Fruit fly (Drosophila melanogaster) whole organism, embryonic: ENCODE data around the gene Awh.

Source experiments
- Atf3 ChIP-seq: fragments of 200-800 bp; sonication (Bioruptor generic); optimal IDR thresholded peaks from 3 replicates; lab custom pipeline; 2016; ENCODE audit warnings: missing biosample characterization, missing genetic modification characterization
- Awh ChIP-seq: fragments of 200-800 bp; sonication (Bioruptor generic); IDR thresholded peaks from 2 replicates; pipeline ENCODE4, ENCODE4 v1.3.6; 2022; ENCODE audit warnings: missing biosample characterization, missing genetic modification characterization
- CG11398 ChIP-seq: fragments of 200-800 bp; sonication (Bioruptor generic); optimal IDR thresholded peaks from 2 replicates; lab custom pipeline; 2016; ENCODE audit warnings: missing biosample characterization, missing genetic modification characterization
- CG11560 ChIP-seq: fragments of 200-800 bp; sonication (Bioruptor generic); IDR thresholded peaks from 3 replicates; pipeline ENCODE4 v1.3.6; 2022; ENCODE audit warnings: missing biosample characterization, missing genetic modification characterization
- CG11696 ChIP-seq: fragments of 200-800 bp; sonication (Bioruptor generic); IDR thresholded peaks from 2 replicates; pipeline ENCODE4 v1.3.6; 2022; ENCODE audit warnings: missing biosample characterization, missing genetic modification characterization
- CG12104 ChIP-seq: fragments of 200-800 bp; sonication (Bioruptor generic); optimal IDR thresholded peaks from 3 replicates; lab custom pipeline; 2016; ENCODE audit warnings: missing biosample characterization, missing genetic modification characterization
- CG1233 ChIP-seq: fragments of 200-800 bp; sonication (Bioruptor generic); optimal IDR thresholded peaks from 4 replicates; lab custom pipeline; 2018; ENCODE audit warnings: missing biosample characterization, mild to moderate bottlenecking, missing genetic modification characterization
- CG12391 ChIP-seq: fragments of 200-800 bp; sonication (Bioruptor generic); optimal IDR thresholded peaks from 3 replicates; lab custom pipeline; 2018; ENCODE audit warnings: missing biosample characterization, mild to moderate bottlenecking, missing genetic modification characterization, moderate library complexity
- CG13123 ChIP-seq: fragments of 200-800 bp; sonication (Bioruptor generic); optimal IDR thresholded peaks from 2 replicates; lab custom pipeline; 2016; ENCODE audit warnings: missing biosample characterization, missing genetic modification characterization
- CG17359 ChIP-seq: fragments of 200-800 bp; sonication (Bioruptor generic); optimal IDR thresholded peaks from 3 replicates; lab custom pipeline; 2018; ENCODE audit warnings: missing biosample characterization, mild to moderate bottlenecking, missing genetic modification characterization, moderate library complexity
- CG17612 ChIP-seq: fragments of 200-800 bp; sonication (Bioruptor generic); IDR thresholded peaks from 2 replicates; pipeline ENCODE4 v1.3.6; 2022; ENCODE audit warnings: missing biosample characterization, missing genetic modification characterization
- CG17802 ChIP-seq: fragments of 200-800 bp; sonication (Bioruptor generic); optimal IDR thresholded peaks from 2 replicates; lab custom pipeline; 2018; ENCODE audit warnings: missing biosample characterization, mild to moderate bottlenecking, missing genetic modification characterization, moderate library complexity
- CG2678 ChIP-seq: fragments of 200-800 bp; sonication (Bioruptor generic); optimal IDR thresholded peaks from 3 replicates; lab custom pipeline; 2019; ENCODE audit warnings: missing biosample characterization, mild to moderate bottlenecking, missing genetic modification characterization, moderate library complexity
- CG3281 ChIP-seq: fragments of 200-800 bp; sonication (Bioruptor generic); optimal IDR thresholded peaks from 3 replicates; lab custom pipeline; 2017; ENCODE audit warnings: missing biosample characterization, mild to moderate bottlenecking, missing genetic modification characterization
- CG3407 ChIP-seq: fragments of 200-800 bp; sonication (Bioruptor generic); optimal IDR thresholded peaks from 2 replicates; lab custom pipeline; 2018; ENCODE audit warnings: missing biosample characterization, mild to moderate bottlenecking, missing genetic modification characterization
- CG3726 ChIP-seq: fragments of 200-800 bp; sonication (Bioruptor generic); IDR thresholded peaks from 3 replicates; pipeline ENCODE4, ENCODE4 v1.3.6; 2022; ENCODE audit warnings: missing biosample characterization, missing genetic modification characterization
- CG4820 ChIP-seq: fragments of 200-800 bp; sonication (Bioruptor generic); optimal IDR thresholded peaks from 3 replicates; lab custom pipeline; 2016; ENCODE audit warnings: missing biosample characterization, missing genetic modification characterization
- CG4854 ChIP-seq: fragments of 200-800 bp; sonication (Bioruptor generic); optimal IDR thresholded peaks from 2 replicates; lab custom pipeline; 2016; ENCODE audit warnings: missing biosample characterization, missing genetic modification characterization, inconsistent platforms
- CG6175 ChIP-seq: fragments of 200-800 bp; sonication (Bioruptor generic); IDR thresholded peaks from 3 replicates; pipeline ENCODE4 v1.3.6; 2022; ENCODE audit warnings: missing biosample characterization, missing genetic modification characterization
- CG6791 ChIP-seq: fragments of 200-800 bp; sonication (Bioruptor generic); IDR thresholded peaks from 3 replicates; pipeline ENCODE4 v1.3.6; 2022; ENCODE audit warnings: missing biosample characterization, missing genetic modification characterization; ENCODE audit not compliant: partially characterized antibody
- CG7786 ChIP-seq: fragments of 200-800 bp; sonication (Bioruptor generic); optimal IDR thresholded peaks from 2 replicates; lab custom pipeline; 2016; ENCODE audit warnings: missing biosample characterization, missing genetic modification characterization
- CG8290 ChIP-seq, 3 experiments: fragments of 200-800 bp; sonication (Bioruptor generic); optimal IDR thresholded peaks; 2 replicates each; lab custom pipeline; 2016 to 2019; ENCODE audit warnings: missing biosample characterization in 3 of 3, missing genetic modification characterization in 3 of 3, mild to moderate bottlenecking in 2 of 3, moderate library complexity in 1 of 3
- CG9437 ChIP-seq: fragments of 200-800 bp; sonication (Bioruptor generic); optimal IDR thresholded peaks from 2 replicates; lab custom pipeline; 2018; ENCODE audit warnings: missing biosample characterization, mild to moderate bottlenecking, missing genetic modification characterization
- CG9876 ChIP-seq: fragments of 200-800 bp; sonication (Bioruptor generic); optimal IDR thresholded peaks from 2 replicates; lab custom pipeline; 2016; ENCODE audit warnings: missing biosample characterization, missing genetic modification characterization
- D19B ChIP-seq: fragments of 200-800 bp; sonication (Bioruptor generic); optimal IDR thresholded peaks from 2 replicates; lab custom pipeline; 2017; ENCODE audit warnings: missing biosample characterization, mild to moderate bottlenecking, missing genetic modification characterization
- ERR ChIP-seq: fragments of 200-800 bp; sonication (Bioruptor generic); optimal IDR thresholded peaks from 2 replicates; lab custom pipeline; 2016; ENCODE audit warnings: missing biosample characterization, missing genetic modification characterization
- Elba2 ChIP-seq: fragments of 200-800 bp; sonication (Bioruptor generic); optimal IDR thresholded peaks from 3 replicates; lab custom pipeline; 2016; ENCODE audit warnings: missing biosample characterization, missing genetic modification characterization
- Ets65A ChIP-seq: fragments of 200-800 bp; sonication (Bioruptor generic); peaks from one replicate; lab custom pipeline; 2016; ENCODE audit warnings: missing biosample characterization, missing genetic modification characterization
- Jarid2 ChIP-seq: fragments of 200-800 bp; sonication (Bioruptor generic); optimal IDR thresholded peaks from 3 replicates; lab custom pipeline; 2017; ENCODE audit warnings: mild to moderate bottlenecking, missing biosample characterization, missing genetic modification reagents, missing genetic modification characterization
- MTF-1 ChIP-seq: fragments of 200-800 bp; sonication (Bioruptor generic); optimal IDR thresholded peaks from 2 replicates; lab custom pipeline; 2018; ENCODE audit warnings: missing biosample characterization, mild to moderate bottlenecking, missing genetic modification characterization, borderline replicate concordance
- Ptx1 ChIP-seq: fragments of 200-800 bp; sonication (Bioruptor generic); IDR thresholded peaks from 2 replicates; pipeline ENCODE4 v1.3.6; 2022; ENCODE audit warnings: missing biosample characterization, missing genetic modification characterization
- Rfx ChIP-seq: fragments of 200-800 bp; sonication (Bioruptor generic); IDR thresholded peaks from 2 replicates; pipeline ENCODE4 v1.3.6; 2022; ENCODE audit warnings: missing biosample characterization, missing genetic modification characterization
- Sin3A ChIP-seq: fragments of >200 bp; optimal IDR thresholded peaks from 2 replicates; lab custom pipeline; 2018
- YL-1 ChIP-seq: fragments of 200-800 bp; sonication (Bioruptor generic); optimal IDR thresholded peaks from 3 replicates; lab custom pipeline; 2017; ENCODE audit warnings: missing biosample characterization, mild to moderate bottlenecking, missing genetic modification characterization
- bcd ChIP-seq: fragments of 200-800 bp; sonication (Bioruptor generic); optimal IDR thresholded peaks from 2 replicates; lab custom pipeline; 2017; ENCODE audit warnings: missing biosample characterization, mild to moderate bottlenecking, missing genetic modification characterization
- crp ChIP-seq, 2 experiments: fragments of 200-800 bp; sonication (Bioruptor generic); optimal IDR thresholded peaks; 2 replicates in 1 of 2; 3 replicates in 1 of 2; lab custom pipeline; 2017; ENCODE audit warnings: missing biosample characterization in 2 of 2, missing genetic modification characterization in 2 of 2, mild to moderate bottlenecking in 1 of 2, moderate library complexity in 1 of 2
- dm ChIP-seq: fragments of 200-800 bp; sonication (Bioruptor generic); optimal IDR thresholded peaks from 3 replicates; lab custom pipeline; 2016; ENCODE audit warnings: missing biosample characterization, missing genetic modification characterization
- eve ChIP-seq, 2 experiments: fragments of >200 bp; optimal IDR thresholded peaks; 2 replicates each; lab custom pipeline; 2017; ENCODE audit warnings: missing biosample characterization in 2 of 2, missing genetic modification characterization in 2 of 2
- hbn ChIP-seq: fragments of 200-800 bp; sonication (Bioruptor generic); IDR thresholded peaks from 2 replicates; pipeline ENCODE4 v1.3.6; 2022; ENCODE audit warnings: missing biosample characterization, missing genetic modification characterization; ENCODE audit not compliant: partially characterized antibody
- insv ChIP-seq, 2 experiments: fragments of 200-800 bp; sonication (Bioruptor generic); optimal IDR thresholded peaks; 3 replicates each; lab custom pipeline; 2016 to 2018; ENCODE audit warnings: missing biosample characterization in 2 of 2, missing genetic modification characterization in 2 of 2
- lmd ChIP-seq: fragments of 200-800 bp; sonication (Bioruptor generic); IDR thresholded peaks from 2 replicates; pipeline ENCODE4 v1.3.6; 2022; ENCODE audit warnings: missing biosample characterization, missing genetic modification characterization
- nerfin-1 ChIP-seq: fragments of 200-800 bp; sonication (Bioruptor generic); optimal IDR thresholded peaks from 3 replicates; lab custom pipeline; 2019; ENCODE audit warnings: missing biosample characterization, mild to moderate bottlenecking, missing genetic modification characterization, moderate library complexity
- nom ChIP-seq: fragments of 200-800 bp; sonication (Bioruptor generic); optimal IDR thresholded peaks from 2 replicates; lab custom pipeline; 2017; ENCODE audit warnings: missing biosample characterization, missing genetic modification characterization, mild to moderate bottlenecking, moderate library complexity, missing genetic modification reagents
- org-1 ChIP-seq: fragments of 200-800 bp; sonication (Bioruptor generic); optimal IDR thresholded peaks from 2 replicates; lab custom pipeline; 2017; ENCODE audit warnings: missing biosample characterization, missing genetic modification characterization
- pb ChIP-seq: fragments of 200-800 bp; sonication (Bioruptor generic); optimal IDR thresholded peaks from 3 replicates; lab custom pipeline; 2016; ENCODE audit warnings: missing biosample characterization, missing genetic modification characterization
- psq ChIP-seq: fragments of 200-800 bp; sonication (Bioruptor generic); optimal IDR thresholded peaks from 2 replicates; lab custom pipeline; 2017; ENCODE audit warnings: missing biosample characterization, missing genetic modification characterization
- pum ChIP-seq: fragments of 200-800 bp; sonication (Bioruptor generic); optimal IDR thresholded peaks from 2 replicates; lab custom pipeline; 2016; ENCODE audit warnings: missing biosample characterization, missing genetic modification characterization
- sima ChIP-seq: fragments of 200-800 bp; sonication (Bioruptor generic); optimal IDR thresholded peaks from 2 replicates; lab custom pipeline; 2016; ENCODE audit warnings: missing biosample characterization, missing genetic modification characterization
- sna ChIP-seq: fragments of 200-800 bp; sonication (Bioruptor generic); IDR thresholded peaks from 2 replicates; pipeline ENCODE4 v1.3.6; 2022; ENCODE audit warnings: missing biosample characterization, missing genetic modification characterization; ENCODE audit not compliant: partially characterized antibody
- zen ChIP-seq: fragments of 200-800 bp; sonication (Bioruptor generic); optimal IDR thresholded peaks from 3 replicates; lab custom pipeline; 2018; ENCODE audit warnings: missing biosample characterization, mild to moderate bottlenecking, missing genetic modification characterization, moderate library complexity
- zfh1 ChIP-seq: fragments of 200-800 bp; sonication (Bioruptor generic); IDR thresholded peaks from 3 replicates; pipeline ENCODE4 v1.3.6; 2022; ENCODE audit warnings: missing biosample characterization, missing genetic modification characterization

The Awh gene

DNA sequence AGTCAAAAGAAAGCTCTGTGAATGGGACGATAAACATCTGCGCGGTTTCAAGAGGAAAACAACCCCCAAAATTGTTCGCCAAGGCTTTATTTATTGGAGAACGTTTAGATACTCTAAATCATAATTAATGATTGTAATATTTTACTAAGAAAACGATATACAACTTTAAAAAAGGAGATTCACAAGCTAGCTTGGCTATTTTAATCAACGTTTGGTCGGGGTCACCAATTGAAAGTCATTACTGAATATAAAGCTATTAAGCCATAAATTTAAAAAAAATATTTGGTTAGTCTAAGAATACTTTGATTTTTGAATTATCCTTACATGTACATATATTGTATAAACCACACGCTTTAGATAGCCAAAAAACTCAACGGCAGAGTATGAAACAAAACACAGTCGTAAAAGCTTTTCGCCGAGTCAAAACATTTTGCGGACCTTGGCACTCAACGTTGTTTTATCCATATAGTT is 46.2 kb downstream of the Awh start, which contains the start of gene Fie (continued):
- TF ChIP-seq ERR (no peak), sima (GFP tag; lab: Kevin White, UChicago) (no peak), Ets65A (GFP tag; lab: Kevin White, UChicago) (peak; percentile 59), pum (GFP tag; lab: Kevin White, UChicago) (no peak), sna (GFP tag; lab: Robert Waterston, UW) (no peak), CG13123 (GFP tag; lab: Kevin White, UChicago) (no peak), CG2678 (peak; percentile 85), CG4854 (GFP tag; lab: Kevin White, UChicago) (peak; percentile 6), CG3281 (GFP tag; lab: Kevin White, UChicago) (peak; percentile 78), CG7786 (GFP tag; lab: Kevin White, UChicago) (peak; percentile 41), D19B (GFP tag; lab: Kevin White, UChicago) (peak; percentile 42), CG11398 (GFP tag; lab: Kevin White, UChicago) (no peak), CG6175 (GFP tag; lab: Robert Waterston, UW) (no peak), psq (GFP tag; lab: Kevin White, UChicago) (no peak), CG12391 (tag; lab: Kevin White, UChicago) (peak; percentile 73), zfh1 (GFP tag; lab: Robert Waterston, UW) (no peak), CG3407 (peak; percentile 26), Atf3 (no peak), YL-1 (no peak), nom (GFP tag; lab: Kevin White, UChicago) (no peak), nerfin-1 (peak; percentile 38), CG4820 (GFP tag; lab: Kevin White, UChicago) (peak; percentile 29), zen (no peak), crp (GFP tag; optimal IDR thresholded peaks at IDR 0.05; lab: Kevin White, UChicago) (peak in 1 of 2 experiments; percentile 0), Awh (GFP tag; lab: Robert Waterston, UW) (0 out of 2 replicates have a peak, but pooled peaks have one; percentile 16), CG9437 (peak; percentile 60), org-1 (GFP tag; lab: Kevin White, UChicago) (peak; percentile 47), eve (GFP tag; optimal IDR thresholded peaks at IDR 0.05; lab: Kevin White, UChicago) (no peak), CG17359 (peak; percentile 60), hbn (GFP tag; lab: Robert Waterston, UW) (no peak), Ptx1 (GFP tag; lab: Robert Waterston, UW) (peak; percentile 54), Sin3A (lab: Kevin White, UChicago) (no peak), Jarid2 (GFP tag; lab: Kevin White, UChicago) (no peak), bcd (GFP tag; lab: Kevin White, UChicago) (peak; percentile 57), Rfx (GFP tag; lab: Robert Waterston, UW) (peak; percentile 42; the same call in 1 of the 2 replicates), CG1233 (peak; percentile 61), CG17612 (GFP tag; lab: Robert Waterston, UW) (no peak), dm (GFP tag; lab: Kevin White, UChicago) (no peak), CG3726 (GFP tag; lab: Robert Waterston, UW) (no peak), CG17802 (no peak), CG9876 (no peak), pb (no peak), CG6791 (GFP tag; lab: Robert Waterston, UW) (no peak), insv (GFP tag; optimal IDR thresholded peaks at IDR 0.05; lab: Kevin White, UChicago) (no peak), CG11696 (GFP tag; lab: Robert Waterston, UW) (no peak), Elba2 (GFP tag; lab: Kevin White, UChicago) (no peak), CG8290 (GFP tag; optimal IDR thresholded peaks at IDR 0.05; lab: Kevin White, UChicago) (no peak), CG8290 (tag; optimal IDR thresholded peaks at IDR 0.05; lab: Kevin White, UChicago) (no peak), CG11560 (no peak), CG12104 (peak; percentile 23), MTF-1 (no peak), lmd (peak; percentile 42; the same call in 1 of the 2 replicates)
